Worm (Caenorhabditis elegans): ENCODE data around the gene str-3.

- TF ChIP-seq hlh-6 (tag; optimal IDR thresholded peaks at IDR 0.05) (no peak), pqm-1 (tag; optimal IDR thresholded peaks at IDR 0.05) (no peak), pros-1 (tag; optimal IDR thresholded peaks at IDR 0.05) (no peak), Y22D7AL.16 (tag; optimal IDR thresholded peaks at IDR 0.05) (no peak), unc-55 (GFP tag; optimal IDR thresholded peaks at IDR 0.05) (no peak), hlh-30 (tag; optimal IDR thresholded peaks at IDR 0.05; ENCODE audit: insufficient read depth) (no peak)
Observed at ce11 chrIV:11067003-11067402, 33.2 kb downstream of the str-3 start, which contains the start of gene ttr-17.
